Fruit fly (Drosophila melanogaster): Measurements from ENCODE around the gene CG5276.

Gene CG5276

dm6 chr3R:11421643-11422122, 9.9 kb upstream of the CG5276 start, which contains the start of the genes ninaG and Sptz (continued):
- TF ChIP-seq NC2α (GFP tag; optimal IDR thresholded peaks at IDR 0.05) = peak; percentile 86
- TF ChIP-seq CG12071 (GFP tag; optimal IDR thresholded peaks at IDR 0.05) = peak; percentile 48
- no peak for TF ChIP-seq D19A (tag; optimal IDR thresholded peaks at IDR 0.05)
- TF ChIP-seq CG16813 (GFP tag; IDR thresholded peaks at IDR 0.05; ENCODE audit: partially characterized antibody) = peak; percentile 55; the same call in 2 of the 3 replicates
- peak; percentile 94 for TF ChIP-seq CG12942 (GFP tag; optimal IDR thresholded peaks at IDR 0.05)
- TF ChIP-seq CG12744 (GFP tag; optimal IDR thresholded peaks at IDR 0.05) = peak; percentile 92
- TF ChIP-seq cato (GFP tag; optimal IDR thresholded peaks at IDR 0.05; ENCODE audit: borderline replicate concordance) = peak; percentile 91
- peak; percentile 90 for TF ChIP-seq CG9876 (GFP tag; optimal IDR thresholded peaks at IDR 0.05)
- TF ChIP-seq Dad (GFP tag; optimal IDR thresholded peaks at IDR 0.05) = peak; percentile 93
- peak; percentile 78 for TF ChIP-seq Dp (GFP tag; optimal IDR thresholded peaks at IDR 0.05)
- peak; percentile 99 for TF ChIP-seq sens (GFP tag)
- no peak for TF ChIP-seq tap (tag; optimal IDR thresholded peaks at IDR 0.05)
- TF ChIP-seq oc (tag; optimal IDR thresholded peaks at IDR 0.05) = peak; percentile 85
- TF ChIP-seq CG7786 (GFP tag; optimal IDR thresholded peaks at IDR 0.05) = peak; percentile 94
- peak; percentile 40 for TF ChIP-seq amos (GFP tag; IDR thresholded peaks at IDR 0.05; ENCODE audit: partially characterized antibody)
- peak; percentile 96 for TF ChIP-seq pho (GFP tag; optimal IDR thresholded peaks at IDR 0.05)
- peak; percentile 100 for TF ChIP-seq Ets65A (GFP tag)
- peak; percentile 93 for TF ChIP-seq Drgx (GFP tag; IDR thresholded peaks at IDR 0.05)
- no peak for TF ChIP-seq sug (tag; optimal IDR thresholded peaks at IDR 0.05)
- TF ChIP-seq Myb (GFP tag; optimal IDR thresholded peaks at IDR 0.05) = peak; percentile 79
- peak; percentile 93 for TF ChIP-seq CG9817 (tag; optimal IDR thresholded peaks at IDR 0.05)
- peak; percentile 86 for TF ChIP-seq Mes4 (GFP tag; optimal IDR thresholded peaks at IDR 0.05)
- peak; percentile 84 for TF ChIP-seq Fer2 (tag; optimal IDR thresholded peaks at IDR 0.05)
- no peak for TF ChIP-seq twi (tag; optimal IDR thresholded peaks at IDR 0.05)
- peak; percentile 56 for TF ChIP-seq CG3995 (GFP tag; optimal IDR thresholded peaks at IDR 0.05)
- peak; percentile 75 for TF ChIP-seq CG6654 (GFP tag; optimal IDR thresholded peaks at IDR 0.05)
- TF ChIP-seq CG13296 (GFP tag; optimal IDR thresholded peaks at IDR 0.05) = peak; percentile 70
- TF ChIP-seq H15 (GFP tag; IDR thresholded peaks at IDR 0.05) = peak; percentile 95
- peak; percentile 98 for TF ChIP-seq MBD-R2 (GFP tag; IDR thresholded peaks at IDR 0.05)
- peak; percentile 83 for TF ChIP-seq dimm (GFP tag; IDR thresholded peaks at IDR 0.05)
- peak; percentile 94 for TF ChIP-seq Camta (GFP tag; optimal IDR thresholded peaks at IDR 0.05)
- peak; percentile 83 for TF ChIP-seq Sin3A (optimal IDR thresholded peaks at IDR 0.05)
- TF ChIP-seq wek (GFP tag; optimal IDR thresholded peaks at IDR 0.05) = no peak
- peak; percentile 91 for TF ChIP-seq Side (GFP tag; optimal IDR thresholded peaks at IDR 0.05)
- peak; percentile 78 for TF ChIP-seq CG17385 (GFP tag; optimal IDR thresholded peaks at IDR 0.05)
- TF ChIP-seq Hand (GFP tag; optimal IDR thresholded peaks at IDR 0.05) = peak; percentile 59
- TF ChIP-seq zfh1 (GFP tag; IDR thresholded peaks at IDR 0.05) = peak; percentile 97
- peak; percentile 78 for TF ChIP-seq pb (GFP tag; optimal IDR thresholded peaks at IDR 0.05)
- TF ChIP-seq wor (GFP tag; IDR thresholded peaks at IDR 0.05) = peak; percentile 89
- TF ChIP-seq Atf6 (GFP tag; IDR thresholded peaks at IDR 0.05) = peak; percentile 92
- TF ChIP-seq jumu (GFP tag; optimal IDR thresholded peaks at IDR 0.05) = peak; percentile 95
- TF ChIP-seq Antp (GFP tag; optimal IDR thresholded peaks at IDR 0.05) = peak; percentile 95
- peak; percentile 96 for TF ChIP-seq tgo (GFP tag; IDR thresholded peaks at IDR 0.05)
- peak; percentile 95 for TF ChIP-seq CG12391 (tag; optimal IDR thresholded peaks at IDR 0.05)
- TF ChIP-seq CG9932 (GFP tag; IDR thresholded peaks at IDR 0.05) = peak; percentile 97
- peak; percentile 71 for TF ChIP-seq dati (GFP tag; IDR thresholded peaks at IDR 0.05)
- peak; percentile 80 for TF ChIP-seq Elba2 (GFP tag; optimal IDR thresholded peaks at IDR 0.05)
- TF ChIP-seq ac (GFP tag; optimal IDR thresholded peaks at IDR 0.05) = peak; percentile 53
- peak; percentile 80 for TF ChIP-seq Asciz (GFP tag; optimal IDR thresholded peaks at IDR 0.05)
- TF ChIP-seq tup (GFP tag; optimal IDR thresholded peaks at IDR 0.05) = peak; percentile 88
- peak; percentile 95 for TF ChIP-seq fu2 (GFP tag; optimal IDR thresholded peaks at IDR 0.05)
- peak; percentile 91 for TF ChIP-seq Atf-2 (GFP tag; optimal IDR thresholded peaks at IDR 0.05)

All from whole organism, embryonic.